Worm (Caenorhabditis elegans) whole organism, mixed stage, embryonic: ENCODE results near the gene F54F2.14.

ENCODE experiments used
- M03D4.4 ChIP-seq: sonication (generic microtip); optimal IDR thresholded peaks from 2 replicates; lab custom pipeline; 2017; ENCODE audit warnings: mild to moderate bottlenecking, missing genetic modification characterization, missing compliant biosample characterization
- ceh-43 ChIP-seq: fragments of 200-800 bp; sonication (Bioruptor generic); optimal IDR thresholded peaks from 2 replicates; lab custom pipeline; 2018; ENCODE audit warnings: mild to moderate bottlenecking, missing genetic modification characterization, moderate library complexity, missing compliant biosample characterization
- ces-1 ChIP-seq: fragments of 150-350 bp; optimal IDR thresholded peaks from 2 replicates; lab custom pipeline; 2014; ENCODE audit warnings: missing biosample characterization, missing genetic modification reagents, missing genetic modification characterization
- mep-1 ChIP-seq: fragments of 150-350 bp; optimal IDR thresholded peaks from 2 replicates; lab custom pipeline; 2017; ENCODE audit warnings: missing biosample characterization, missing genetic modification reagents, missing genetic modification characterization, inconsistent platforms
- pha-4 ChIP-seq: fragments of 150-350 bp; optimal IDR thresholded peaks from 2 replicates; lab custom pipeline; 2018; ENCODE audit warnings: missing biosample characterization, missing genetic modification reagents, missing genetic modification characterization
- snpc-4 ChIP-seq: fragments of 150-350 bp; optimal IDR thresholded peaks from 2 replicates; lab custom pipeline; 2014; ENCODE audit warnings: missing biosample characterization, missing genetic modification characterization
- unc-39 ChIP-seq: fragments of 150-350 bp; optimal IDR thresholded peaks from 2 replicates; lab custom pipeline; 2014; ENCODE audit warnings: missing biosample characterization, missing genetic modification characterization
- unc-62 ChIP-seq: fragments of 150-350 bp; optimal IDR thresholded peaks from 2 replicates; lab custom pipeline; 2014; ENCODE audit warnings: missing biosample characterization, missing genetic modification reagents, missing genetic modification characterization
- ztf-11 ChIP-seq: fragments of 150-350 bp; optimal IDR thresholded peaks from 2 replicates; lab custom pipeline; 2014; ENCODE audit warnings: missing biosample characterization, missing genetic modification characterization

DNA sequence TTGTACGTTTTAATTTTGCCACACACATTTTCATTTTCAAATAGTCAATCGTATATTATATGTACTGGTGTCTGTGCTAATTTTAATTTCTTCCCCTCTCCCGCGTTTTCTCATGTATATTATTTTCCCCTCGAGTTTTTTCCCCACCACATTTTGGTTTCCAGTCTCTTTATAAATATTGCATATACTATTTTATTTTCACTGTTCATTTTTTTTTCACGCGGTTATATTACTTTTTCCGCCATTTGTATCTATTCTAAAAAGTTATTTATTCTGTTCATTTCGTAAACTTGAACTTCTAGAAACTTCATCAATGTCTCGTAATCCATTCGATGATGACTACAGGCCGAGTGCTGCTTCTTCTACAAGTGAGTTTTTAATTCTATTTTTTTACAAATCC is 15.4 kb upstream of the F54F2.14 start, which contains the start of gene snap-29:
- TF ChIP-seq M03D4.4 (tag; lab: Kevin White, UChicago) (no peak), ces-1 (GFP tag; lab: Kevin White, UChicago) (no peak), pha-4 (no peak), ceh-43 (no peak), mep-1 (tag; lab: Kevin White, UChicago) (no peak), unc-39 (tag; lab: Kevin White, UChicago) (no peak), ztf-11 (no peak), unc-62 (GFP tag; lab: Kevin White, UChicago) (no peak), snpc-4 (tag; lab: Kevin White, UChicago) (no peak)
